Worm (Caenorhabditis elegans): ENCODE results near the gene gldi-11.

The gldi-11 gene

ce11 chrII:4975311-4975710 is 29.7 kb upstream of the gldi-11 start:
- no peak for TF ChIP-seq tab-1 (GFP tag; IDR thresholded peaks at IDR 0.05)
- TF ChIP-seq med-1 (GFP tag; optimal IDR thresholded peaks at IDR 0.05; ENCODE audit: insufficient read depth), result no peak
- no peak for TF ChIP-seq klf-2 (GFP tag; conservative IDR thresholded peaks at IDR 0.05)
- no peak for TF ChIP-seq flt-1 (GFP tag; IDR thresholded peaks at IDR 0.05)
- no peak for TF ChIP-seq ref-1 (GFP tag; conservative IDR thresholded peaks at IDR 0.05)
- TF ChIP-seq T22C8.4 (GFP tag; IDR thresholded peaks at IDR 0.05), result no peak
- TF ChIP-seq ztf-29 (GFP tag; IDR thresholded peaks at IDR 0.05), result no peak
- TF ChIP-seq cog-1 (tag; optimal IDR thresholded peaks at IDR 0.05), result no peak
- TF ChIP-seq ztf-23 (GFP tag; IDR thresholded peaks at IDR 0.05), result no peak

ce11 chrII:4974448-4974951 is 28.9 kb upstream of the gldi-11 start:
- TF ChIP-seq flt-1 (GFP tag; IDR thresholded peaks at IDR 0.05), result no peak

ce11 chrII:4968863-4969262 is 23.3 kb upstream of the gldi-11 start, which contains the start of gene shc-2:
Gene shc-2, plus strand, starts transcription at chrII:4969163.
- no peak for TF ChIP-seq T22C8.4 (GFP tag; IDR thresholded peaks at IDR 0.05)
- no peak for TF ChIP-seq ztf-29 (GFP tag; IDR thresholded peaks at IDR 0.05)
- no peak for TF ChIP-seq med-1 (GFP tag; optimal IDR thresholded peaks at IDR 0.05; ENCODE audit: insufficient read depth)
- TF ChIP-seq tab-1 (GFP tag; IDR thresholded peaks at IDR 0.05), result no peak
- no peak for TF ChIP-seq cog-1 (tag; optimal IDR thresholded peaks at IDR 0.05)
- TF ChIP-seq flt-1 (GFP tag; IDR thresholded peaks at IDR 0.05), result no peak
- TF ChIP-seq ztf-23 (GFP tag; IDR thresholded peaks at IDR 0.05), result no peak
- TF ChIP-seq klf-2 (GFP tag; conservative IDR thresholded peaks at IDR 0.05), result no peak
- no peak for TF ChIP-seq ref-1 (GFP tag; conservative IDR thresholded peaks at IDR 0.05)

ce11 chrII:4967636-4968035 is 22.0 kb upstream of the gldi-11 start:
- no peak for TF ChIP-seq tab-1 (GFP tag; IDR thresholded peaks at IDR 0.05)

- TF ChIP-seq flt-1 (GFP tag; IDR thresholded peaks at IDR 0.05) (no peak), ztf-29 (GFP tag; IDR thresholded peaks at IDR 0.05) (no peak), cog-1 (tag; optimal IDR thresholded peaks at IDR 0.05) (no peak), tab-1 (GFP tag; IDR thresholded peaks at IDR 0.05) (no peak), ztf-23 (GFP tag; IDR thresholded peaks at IDR 0.05) (no peak), klf-2 (GFP tag; conservative IDR thresholded peaks at IDR 0.05) (no peak), T22C8.4 (GFP tag; IDR thresholded peaks at IDR 0.05) (no peak), med-1 (GFP tag; optimal IDR thresholded peaks at IDR 0.05; ENCODE audit: insufficient read depth) (no peak), ref-1 (GFP tag; conservative IDR thresholded peaks at IDR 0.05) (no peak)
Observed at ce11 chrII:4966576-4966975, 21.0 kb upstream of the gldi-11 start.

- TF ChIP-seq flt-1 (GFP tag; IDR thresholded peaks at IDR 0.05), result no peak
Observed at ce11 chrII:4960690-4961089, 15.1 kb upstream of the gldi-11 start.

ce11 chrII:4959719-4960118 is 14.1 kb upstream of the gldi-11 start, which contains the start of gene ulp-2:
Gene ulp-2, minus strand, starts transcription at chrII:4959876.
- TF ChIP-seq ztf-23 (GFP tag; IDR thresholded peaks at IDR 0.05) (0 out of 2 replicates have a peak, but pooled peaks have one; percentile 19), klf-2 (GFP tag; conservative IDR thresholded peaks at IDR 0.05) (no peak), ref-1 (GFP tag; conservative IDR thresholded peaks at IDR 0.05) (no peak)

- 0 out of 2 replicates have a peak, but pooled peaks have one; percentile 56 for TF ChIP-seq flt-1 (GFP tag; IDR thresholded peaks at IDR 0.05)
- TF ChIP-seq ztf-23 (GFP tag; IDR thresholded peaks at IDR 0.05), result no peak
- peak; percentile 12 for TF ChIP-seq cog-1 (tag; optimal IDR thresholded peaks at IDR 0.05)
- no peak for TF ChIP-seq tab-1 (GFP tag; IDR thresholded peaks at IDR 0.05)
- no peak for TF ChIP-seq T22C8.4 (GFP tag; IDR thresholded peaks at IDR 0.05)
- no peak for TF ChIP-seq klf-2 (GFP tag; conservative IDR thresholded peaks at IDR 0.05)
- TF ChIP-seq ref-1 (GFP tag; conservative IDR thresholded peaks at IDR 0.05), result no peak
- TF ChIP-seq med-1 (GFP tag; optimal IDR thresholded peaks at IDR 0.05; ENCODE audit: insufficient read depth), result no peak
- no peak for TF ChIP-seq ztf-29 (GFP tag; IDR thresholded peaks at IDR 0.05)
Observed at ce11 chrII:4955353-4955752, 9.8 kb upstream of the gldi-11 start, which contains the start of gene pbs-3. Gene pbs-3, minus strand, starts transcription at chrII:4955427.

ce11 chrII:4954099-4954959 is 8.7 kb upstream of the gldi-11 start:
- TF ChIP-seq klf-2 (GFP tag; conservative IDR thresholded peaks at IDR 0.05) (no peak), flt-1 (GFP tag; IDR thresholded peaks at IDR 0.05) (no peak)

ce11 chrII:4953289-4953688 is 7.7 kb upstream of the gldi-11 start, which contains the start of gene ndx-3:
Gene ndx-3, plus strand, starts transcription at chrII:4953589.
- TF ChIP-seq ref-1 (GFP tag; conservative IDR thresholded peaks at IDR 0.05), result no peak

- TF ChIP-seq ref-1 (GFP tag; conservative IDR thresholded peaks at IDR 0.05) (no peak), T22C8.4 (GFP tag; IDR thresholded peaks at IDR 0.05) (no peak), tab-1 (GFP tag; IDR thresholded peaks at IDR 0.05) (no peak), flt-1 (GFP tag; IDR thresholded peaks at IDR 0.05) (no peak), med-1 (GFP tag; optimal IDR thresholded peaks at IDR 0.05; ENCODE audit: insufficient read depth) (no peak), klf-2 (GFP tag; conservative IDR thresholded peaks at IDR 0.05) (no peak), ztf-23 (GFP tag; IDR thresholded peaks at IDR 0.05) (no peak), ztf-29 (GFP tag; IDR thresholded peaks at IDR 0.05) (no peak), cog-1 (tag; optimal IDR thresholded peaks at IDR 0.05) (no peak)
Observed at ce11 chrII:4949380-4949950, 3.9 kb upstream of the gldi-11 start, which contains the start of the genes try-1 and zyg-12. Gene try-1, minus strand, starts transcription at chrII:4949527. Gene zyg-12, plus strand, starts transcription at chrII:4949900.

Measured in whole organism, midembryonic.